Fruit fly (Drosophila melanogaster): ENCODE results near the gene CG15550.

dm6 chr3R:30936407-30936806, 495 bp downstream of the CG15550 start, which contains the start of gene CG15549:
- TF ChIP-seq usp (GFP tag; optimal IDR thresholded peaks at IDR 0.05) = no peak
- TF ChIP-seq Dll (optimal IDR thresholded peaks at IDR 0.05) = no peak
- TF ChIP-seq psq (optimal IDR thresholded peaks at IDR 0.05) = no peak
